Worm (Caenorhabditis elegans): ENCODE measurements around the gene cki-2.
A peak's percentile ranks its signal among the peaks of the same experiment; 100 is the strongest.

cki-2 gene

DNA sequence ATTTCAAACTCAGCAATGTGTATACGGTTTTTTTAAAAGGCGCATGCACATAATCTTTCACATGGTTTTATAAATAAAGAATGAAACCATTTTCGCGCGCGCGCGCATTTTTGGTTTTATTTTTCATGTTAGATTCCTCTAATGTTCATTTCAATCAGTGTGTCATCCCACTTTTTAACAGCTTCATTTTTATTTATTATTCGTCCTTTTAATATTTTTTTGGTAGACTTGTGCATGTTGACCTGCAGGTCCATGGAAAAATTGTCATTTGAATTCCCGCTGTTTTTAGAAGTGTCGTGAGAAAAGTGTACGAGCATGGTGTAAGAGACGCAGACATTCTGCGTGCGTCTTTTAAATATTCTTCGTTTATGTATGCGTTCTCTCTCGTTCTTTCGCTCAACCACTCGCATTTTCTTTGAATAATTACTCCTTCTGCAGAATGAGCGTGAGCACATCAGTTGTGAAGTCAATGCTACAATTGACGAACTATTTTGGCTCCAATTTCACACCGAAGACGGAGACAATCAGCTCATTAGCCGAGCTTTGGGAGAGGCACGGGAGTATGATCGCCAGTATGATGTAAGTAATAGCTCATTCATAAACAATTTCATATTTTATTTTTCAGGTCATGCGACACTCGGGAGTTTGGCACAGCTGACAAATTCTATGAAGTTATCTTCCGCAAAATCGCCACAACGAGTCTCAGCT is 44.1 kb downstream of the cki-2 start, which contains the start of gene lin-5 (continued):
- TF ChIP-seq mab-5 (tag; optimal IDR thresholded peaks at IDR 0.05) = no peak
- no peak for TF ChIP-seq nhr-12 (tag; optimal IDR thresholded peaks at IDR 0.05)

- TF ChIP-seq ztf-11 (tag; optimal IDR thresholded peaks at IDR 0.05) = no peak
- no peak for TF ChIP-seq zag-1 (tag; optimal IDR thresholded peaks at IDR 0.05)
- TF ChIP-seq nhr-77 (tag; optimal IDR thresholded peaks at IDR 0.05) = no peak
- TF ChIP-seq lin-11 (tag; optimal IDR thresholded peaks at IDR 0.05) = no peak
- TF ChIP-seq elt-1 (tag; optimal IDR thresholded peaks at IDR 0.05) = no peak
- no peak for TF ChIP-seq mdl-1 (tag; optimal IDR thresholded peaks at IDR 0.05)
- no peak for TF ChIP-seq crh-2 (tag; optimal IDR thresholded peaks at IDR 0.05)
Measured at ce11 chrII:7863480-7864125, 47.3 kb downstream of the cki-2 start.

DNA sequence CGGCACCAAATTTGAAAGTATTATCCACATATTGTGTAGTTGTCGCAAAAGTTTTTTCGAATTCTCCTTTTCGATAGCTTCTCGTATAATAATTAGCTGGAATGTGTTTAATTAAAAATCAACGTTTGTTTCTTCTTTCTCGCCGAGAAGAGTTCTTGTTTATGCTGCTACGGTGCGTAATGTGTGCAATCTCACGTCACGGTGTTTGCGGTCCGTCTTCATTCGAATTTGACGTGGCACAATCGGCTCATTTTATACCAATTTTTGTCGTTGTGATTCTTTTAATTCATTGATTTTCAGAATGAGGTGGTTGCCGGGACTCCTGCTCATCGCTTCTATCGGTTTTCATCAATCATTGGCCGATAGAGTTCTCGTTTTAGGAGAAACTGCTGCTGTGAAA is 47.9 kb downstream of the cki-2 start, which contains the start of gene ostb-1:
Gene ostb-1, plus strand, starts transcription at position 301 of the 400 bp plus-strand sequence.
- peak; percentile 45 for TF ChIP-seq unc-55 (GFP tag; optimal IDR thresholded peaks at IDR 0.05)
- peak; percentile 90 for TF ChIP-seq crh-2 (tag; optimal IDR thresholded peaks at IDR 0.05)
- TF ChIP-seq R02D3.7 (tag; optimal IDR thresholded peaks at IDR 0.05) = no peak
- TF ChIP-seq nhr-129 (tag; optimal IDR thresholded peaks at IDR 0.05) = peak; percentile 59
- TF ChIP-seq fos-1 (tag; optimal IDR thresholded peaks at IDR 0.05) = peak; percentile 5
- TF ChIP-seq gmeb-1 (tag; optimal IDR thresholded peaks at IDR 0.05) = peak; percentile 50
- peak; percentile 55 for TF ChIP-seq C34F6.9 (tag; optimal IDR thresholded peaks at IDR 0.05)
- no peak for TF ChIP-seq unc-62 (GFP tag; optimal IDR thresholded peaks at IDR 0.05)
- TF ChIP-seq lsy-2 (tag; optimal IDR thresholded peaks at IDR 0.05) = peak in 1 of 2 experiments; percentile 84

- no peak for TF ChIP-seq nhr-10 (tag; optimal IDR thresholded peaks at IDR 0.05)
- TF ChIP-seq aly-2 (tag; optimal IDR thresholded peaks at IDR 0.05) = no peak
- no peak for TF ChIP-seq sem-4 (tag; optimal IDR thresholded peaks at IDR 0.05)
- TF ChIP-seq mbf-1 (tag; optimal IDR thresholded peaks at IDR 0.05) = no peak
- TF ChIP-seq peb-1 (tag; optimal IDR thresholded peaks at IDR 0.05) = no peak
- no peak for TF ChIP-seq nhr-237 (tag; optimal IDR thresholded peaks at IDR 0.05)
Measured at ce11 chrII:7864892-7865291, 48.6 kb downstream of the cki-2 start.

- no peak for TF ChIP-seq lin-39 (tag; optimal IDR thresholded peaks at IDR 0.05)
- TF ChIP-seq nhr-25 (tag; optimal IDR thresholded peaks at IDR 0.05) = peak; percentile 40
- no peak for TF ChIP-seq mab-5 (tag; optimal IDR thresholded peaks at IDR 0.05)
- TF ChIP-seq fos-1 (tag; optimal IDR thresholded peaks at IDR 0.05) = no peak
- TF ChIP-seq ZK546.5 (tag; optimal IDR thresholded peaks at IDR 0.05) = no peak
- no peak for TF ChIP-seq skn-1 (tag; optimal IDR thresholded peaks at IDR 0.05)
- no peak for TF ChIP-seq ama-1 (optimal IDR thresholded peaks at IDR 0.05)
Measured at ce11 chrII:7866081-7866480, 49.8 kb downstream of the cki-2 start.
